Worm (Caenorhabditis elegans): ENCODE results near the gene C18H7.1.

C18H7.1 gene

ce11 chrIV:657932-658331 is 42.6 kb downstream of the C18H7.1 start:
- TF ChIP-seq blmp-1 (tag; optimal IDR thresholded peaks at IDR 0.05): no peak
- peak in 1 of 2 experiments; percentile 29 for TF ChIP-seq ztf-11 (tag; optimal IDR thresholded peaks at IDR 0.05)
- TF ChIP-seq jun-1 (tag; optimal IDR thresholded peaks at IDR 0.05): no peak
- peak; percentile 40 for TF ChIP-seq irx-1 (tag; optimal IDR thresholded peaks at IDR 0.05)
- TF ChIP-seq ceh-90 (tag; optimal IDR thresholded peaks at IDR 0.05): no peak
- TF ChIP-seq zag-1 (tag; optimal IDR thresholded peaks at IDR 0.05): no peak
- TF ChIP-seq lin-35 (GFP tag; optimal IDR thresholded peaks at IDR 0.05): peak; percentile 60 to 67
- TF ChIP-seq unc-130 (tag; optimal IDR thresholded peaks at IDR 0.05): peak; percentile 27
- peak; percentile 63 for TF ChIP-seq zip-4 (GFP tag; optimal IDR thresholded peaks at IDR 0.05)
- TF ChIP-seq fkh-8 (tag; optimal IDR thresholded peaks at IDR 0.05): peak; percentile 59
- TF ChIP-seq unc-30 (tag; optimal IDR thresholded peaks at IDR 0.05): no peak
- no peak for TF ChIP-seq nhr-76 (tag; optimal IDR thresholded peaks at IDR 0.05)
- TF ChIP-seq hpl-2 (GFP tag; optimal IDR thresholded peaks at IDR 0.05): no peak
- TF ChIP-seq lin-14 (GFP tag; optimal IDR thresholded peaks at IDR 0.05): peak; percentile 74
- TF ChIP-seq nhr-20 (tag; optimal IDR thresholded peaks at IDR 0.05): peak; percentile 81
- no peak for TF ChIP-seq nhr-237 (tag; optimal IDR thresholded peaks at IDR 0.05)
- no peak for TF ChIP-seq ces-1 (GFP tag; optimal IDR thresholded peaks at IDR 0.05)
- 0 out of 2 replicates have a peak, but pooled peaks have one; percentile 28 for TF ChIP-seq ceh-88 (GFP tag; IDR thresholded peaks at IDR 0.05)
- no peak for TF ChIP-seq ceh-63 (GFP tag; optimal IDR thresholded peaks at IDR 0.05)
- TF ChIP-seq fos-1 (tag; optimal IDR thresholded peaks at IDR 0.05): peak; percentile 69
- no peak for TF ChIP-seq hlh-17 (GFP tag; optimal IDR thresholded peaks at IDR 0.05; ENCODE audit: borderline replicate concordance)
- TF ChIP-seq dpl-1 (GFP tag; optimal IDR thresholded peaks at IDR 0.05): peak; percentile 45 to 56 (median 47)
- TF ChIP-seq C16A3.4 (tag; optimal IDR thresholded peaks at IDR 0.05): peak; percentile 64
- peak; percentile 64 to 75 for TF ChIP-seq efl-1 (optimal IDR thresholded peaks at IDR 0.05)
- peak; percentile 55 to 97 for TF ChIP-seq efl-1 (GFP tag; optimal IDR thresholded peaks at IDR 0.05 in 1 of 2)
- TF ChIP-seq lsy-2 (tag; optimal IDR thresholded peaks at IDR 0.05): peak; percentile 86 to 88
- no peak for TF ChIP-seq elt-2 (tag; optimal IDR thresholded peaks at IDR 0.05)
- TF ChIP-seq aly-2 (tag; optimal IDR thresholded peaks at IDR 0.05): peak; percentile 4
- TF ChIP-seq Y116A8C.19 (tag; optimal IDR thresholded peaks at IDR 0.05; ENCODE audit: borderline replicate concordance): no peak
- no peak for TF ChIP-seq mab-9 (GFP tag; IDR thresholded peaks at IDR 0.05)
- TF ChIP-seq aha-1 (tag; optimal IDR thresholded peaks at IDR 0.05): no peak
- TF ChIP-seq snu-23 (GFP tag; optimal IDR thresholded peaks at IDR 0.05): peak; percentile 86
- no peak for TF ChIP-seq fkh-10 (GFP tag; optimal IDR thresholded peaks at IDR 0.05)
- TF ChIP-seq nhr-71 (tag; optimal IDR thresholded peaks at IDR 0.05): peak; percentile 90
- peak; percentile 54; the same call in 1 of the 2 replicates for TF ChIP-seq unc-98 (GFP tag; IDR thresholded peaks at IDR 0.05)
- TF ChIP-seq ztf-4 (tag; optimal IDR thresholded peaks at IDR 0.05): peak; percentile 49
- TF ChIP-seq skn-1 (tag; optimal IDR thresholded peaks at IDR 0.05): peak; percentile 35
- TF ChIP-seq lin-13 (GFP tag; optimal IDR thresholded peaks at IDR 0.05): peak; percentile 58
- no peak for TF ChIP-seq ceh-8 (GFP tag; optimal IDR thresholded peaks at IDR 0.05)
- peak; percentile 88 for TF ChIP-seq swsn-7 (tag; optimal IDR thresholded peaks at IDR 0.05)
- TF ChIP-seq hlh-4 (tag; optimal IDR thresholded peaks at IDR 0.05): no peak
- TF ChIP-seq nhr-12 (tag; optimal IDR thresholded peaks at IDR 0.05): no peak
- no peak for TF ChIP-seq efl-3 (GFP tag; optimal IDR thresholded peaks at IDR 0.05)
- TF ChIP-seq lin-39 (tag; optimal IDR thresholded peaks at IDR 0.05): peak; percentile 53
- TF ChIP-seq nhr-19 (GFP tag; conservative IDR thresholded peaks at IDR 0.05): peak; percentile 83
- peak; percentile 89 for TF ChIP-seq nhr-90 (tag; optimal IDR thresholded peaks at IDR 0.05; ENCODE audit: poor library complexity)
- TF ChIP-seq egl-13 (tag; optimal IDR thresholded peaks at IDR 0.05): peak; percentile 7
- TF ChIP-seq tlp-1 (tag; optimal IDR thresholded peaks at IDR 0.05): no peak
- no peak for TF ChIP-seq unc-62 (GFP tag; optimal IDR thresholded peaks at IDR 0.05)
- peak; percentile 65 for TF ChIP-seq mep-1 (tag; optimal IDR thresholded peaks at IDR 0.05)
- TF ChIP-seq lin-15B (tag; optimal IDR thresholded peaks at IDR 0.05): peak; percentile 22
- TF ChIP-seq sox-4 (tag; optimal IDR thresholded peaks at IDR 0.05): peak; percentile 23
- no peak for TF ChIP-seq pqm-1 (tag; optimal IDR thresholded peaks at IDR 0.05)
- TF ChIP-seq mef-2 (tag; optimal IDR thresholded peaks at IDR 0.05): no peak
